Worm (Caenorhabditis elegans) whole organism, L2 larva: Measurements from ENCODE around the gene C36A4.11.

Experiments used
- aly-2 ChIP-seq: fragments of 150-350 bp; optimal IDR thresholded peaks from 2 replicates; lab custom pipeline; 2014; ENCODE audit warnings: missing biosample characterization, missing genetic modification characterization
- ceh-82 ChIP-seq: fragments of 150-350 bp; optimal IDR thresholded peaks from 2 replicates; lab custom pipeline; 2014; ENCODE audit warnings: missing biosample characterization, missing genetic modification characterization
- egl-27 ChIP-seq: sonication (generic microtip); optimal IDR thresholded peaks from 3 replicates; lab custom pipeline; 2017; ENCODE audit warnings: missing biosample characterization, missing genetic modification reagents, missing genetic modification characterization
- fos-1 ChIP-seq: fragments of 150-350 bp; optimal IDR thresholded peaks from 2 replicates; lab custom pipeline; 2014; ENCODE audit warnings: missing biosample characterization, missing genetic modification characterization
- lsy-2 ChIP-seq, 2 experiments: fragments of 150-350 bp in 1 of 2; sonication (generic microtip) in 1 of 2; optimal IDR thresholded peaks; 2 replicates each; lab custom pipeline; 2014 to 2017; ENCODE audit warnings: missing biosample characterization in 2 of 2, missing genetic modification characterization in 2 of 2
- nhr-10 ChIP-seq: sonication (generic microtip); optimal IDR thresholded peaks from 2 replicates; lab custom pipeline; 2017; ENCODE audit warnings: missing biosample characterization, missing genetic modification characterization
- peb-1 ChIP-seq: fragments of 150-350 bp; optimal IDR thresholded peaks from 2 replicates; lab custom pipeline; 2014; ENCODE audit warnings: missing biosample characterization, missing genetic modification characterization
- skn-1 ChIP-seq: sonication (generic microtip); optimal IDR thresholded peaks from 2 replicates; lab custom pipeline; 2017; ENCODE audit warnings: missing biosample characterization, missing genetic modification characterization
- sma-9 ChIP-seq, 2 experiments: fragments of 150-350 bp in 1 of 2; sonication (generic microtip) in 1 of 2; optimal IDR thresholded peaks; 2 replicates each; lab custom pipeline; 2014 to 2016; ENCODE audit warnings: missing genetic modification characterization in 2 of 2, mild to moderate bottlenecking in 1 of 2, missing biosample characterization in 1 of 2, missing compliant biosample characterization in 1 of 2, missing genetic modification reagents in 1 of 2, moderate library complexity in 1 of 2
- snpc-4 ChIP-seq: fragments of 150-350 bp; optimal IDR thresholded peaks from 2 replicates; lab custom pipeline; 2014; ENCODE audit warnings: missing biosample characterization, missing genetic modification characterization
- unc-39 ChIP-seq: fragments of 150-350 bp; optimal IDR thresholded peaks from 2 replicates; lab custom pipeline; 2014; ENCODE audit warnings: missing biosample characterization, missing genetic modification characterization

- TF ChIP-seq egl-27 (tag; lab: Kevin White, UChicago) (no peak), nhr-10 (tag; lab: Kevin White, UChicago) (no peak), unc-39 (no peak), snpc-4 (tag; lab: Kevin White, UChicago) (no peak), peb-1 (tag; lab: Kevin White, UChicago) (no peak), fos-1 (tag; lab: Kevin White, UChicago) (no peak), skn-1 (tag; lab: Kevin White, UChicago) (no peak), lsy-2 (tag; optimal IDR thresholded peaks at IDR 0.05; lab: Kevin White, UChicago) (no peak), sma-9 (GFP tag; optimal IDR thresholded peaks at IDR 0.05; lab: Kevin White, UChicago) (no peak), sma-9 (tag; optimal IDR thresholded peaks at IDR 0.05; lab: Kevin White, UChicago) (no peak), aly-2 (no peak), ceh-82 (tag; lab: Kevin White, UChicago) (no peak)
These were observed 8.1 kb upstream of the C36A4.11 start, which contains the start of gene cyp-25A1 for ce11 chrIII:3832291-3832690.
